Worm (Caenorhabditis elegans) whole organism, L1 larva: ENCODE measurements around the gene Y39B6A.25.

Experiments
- Y116A8C.19 ChIP-seq: sonication (generic microtip); optimal IDR thresholded peaks from 2 replicates; lab custom pipeline; 2016; ENCODE audit warnings: missing compliant biosample characterization, missing genetic modification characterization, borderline replicate concordance
- aha-1 ChIP-seq: fragments of 150-350 bp; optimal IDR thresholded peaks from 2 replicates; lab custom pipeline; 2014; ENCODE audit warnings: missing biosample characterization, missing genetic modification characterization
- aly-2 ChIP-seq: fragments of 150-350 bp; optimal IDR thresholded peaks from 2 replicates; lab custom pipeline; 2014; ENCODE audit warnings: missing biosample characterization, missing genetic modification characterization
- ama-1 ChIP-seq: fragments of 150-350 bp; optimal IDR thresholded peaks from 2 replicates; lab custom pipeline; 2014
- blmp-1 ChIP-seq: fragments of 150-350 bp; optimal IDR thresholded peaks from 2 replicates; lab custom pipeline; 2014; ENCODE audit warnings: missing biosample characterization, missing genetic modification characterization
- ceh-8 ChIP-seq: fragments of 200-800 bp; sonication (Bioruptor generic); optimal IDR thresholded peaks from 2 replicates; lab custom pipeline; 2018; ENCODE audit warnings: mild to moderate bottlenecking, missing genetic modification characterization, moderate library complexity, missing compliant biosample characterization
- ceh-82 ChIP-seq, 3 experiments: fragments of 150-350 bp in 1 of 3; sonication (generic microtip) in 2 of 3; optimal IDR thresholded peaks; 2 replicates each; lab custom pipeline; 2014 to 2017; ENCODE audit warnings: missing biosample characterization in 3 of 3, missing genetic modification characterization in 3 of 3
- ces-1 ChIP-seq: fragments of 150-350 bp; optimal IDR thresholded peaks from 2 replicates; lab custom pipeline; 2014; ENCODE audit warnings: missing biosample characterization, missing genetic modification reagents, missing genetic modification characterization
- dpl-1 ChIP-seq, 3 experiments: fragments of 150-350 bp in 2 of 3; sonication (generic microtip) in 1 of 3; optimal IDR thresholded peaks; 2 replicates each; lab custom pipeline; 2014 to 2017; ENCODE audit warnings: missing biosample characterization in 3 of 3, missing genetic modification characterization in 3 of 3, missing genetic modification reagents in 3 of 3
- dsc-1 ChIP-seq: sonication (generic microtip); optimal IDR thresholded peaks from 2 replicates; lab custom pipeline; 2016; ENCODE audit warnings: mild to moderate bottlenecking, missing genetic modification characterization, missing compliant biosample characterization
- efl-1 ChIP-seq, 4 experiments: fragments of 150-350 bp; optimal IDR thresholded peaks in 3 of 4; peaks in 1 of 4; 1 replicate in 1 of 4; 2 replicates in 3 of 4; lab custom pipeline; 2014; ENCODE audit warnings: missing biosample characterization in 2 of 4, missing genetic modification characterization in 2 of 4, missing genetic modification reagents in 2 of 4
- efl-3 ChIP-seq: fragments of 200-800 bp; sonication (Bioruptor generic); optimal IDR thresholded peaks from 2 replicates; lab custom pipeline; 2018; ENCODE audit warnings: mild to moderate bottlenecking, missing genetic modification characterization, missing compliant biosample characterization
- elt-2 ChIP-seq: sonication (generic microtip); optimal IDR thresholded peaks from 2 replicates; lab custom pipeline; 2016; ENCODE audit warnings: missing genetic modification characterization, mild to moderate bottlenecking, inconsistent platforms, missing compliant biosample characterization, missing genetic modification reagents
- elt-3 ChIP-seq, 6 experiments: fragments of 150-350 bp in 1 of 6; sonication (generic microtip); optimal IDR thresholded peaks; 2 replicates each; lab custom pipeline; 2017 to 2018; ENCODE audit warnings: missing biosample characterization in 6 of 6, missing genetic modification characterization in 6 of 6, inconsistent platforms in 1 of 6
- ets-5 ChIP-seq: fragments of 200-800 bp; sonication (Bioruptor generic); IDR thresholded peaks from 2 replicates; pipeline ENCODE4 v1.3.6; 2022; ENCODE audit warnings: missing genetic modification characterization, missing compliant biosample characterization
- fkh-8 ChIP-seq: sonication (generic microtip); optimal IDR thresholded peaks from 2 replicates; lab custom pipeline; 2016; ENCODE audit warnings: mild to moderate bottlenecking, missing genetic modification characterization, missing compliant biosample characterization
- grh-1 ChIP-seq: fragments of 200-800 bp; sonication (Bioruptor generic); IDR thresholded peaks from 2 replicates; pipeline ENCODE4 v1.3.6; 2022; ENCODE audit warnings: missing genetic modification reagents, missing genetic modification characterization, missing compliant biosample characterization
- hlh-4 ChIP-seq: sonication (generic microtip); optimal IDR thresholded peaks from 2 replicates; lab custom pipeline; 2016; ENCODE audit warnings: mild to moderate bottlenecking, missing genetic modification characterization, missing compliant biosample characterization
- hpl-2 ChIP-seq: fragments of 150-350 bp; optimal IDR thresholded peaks from 2 replicates; lab custom pipeline; 2014; ENCODE audit warnings: missing biosample characterization, missing genetic modification reagents, missing genetic modification characterization
- irx-1 ChIP-seq: sonication (generic microtip); optimal IDR thresholded peaks from 2 replicates; lab custom pipeline; 2016; ENCODE audit warnings: missing genetic modification characterization, missing compliant biosample characterization
- jun-1 ChIP-seq: fragments of 150-350 bp; optimal IDR thresholded peaks from 2 replicates; lab custom pipeline; 2014; ENCODE audit warnings: missing biosample characterization, missing genetic modification reagents, missing genetic modification characterization
- lin-13 ChIP-seq: fragments of 150-350 bp; optimal IDR thresholded peaks from 2 replicates; lab custom pipeline; 2014; ENCODE audit warnings: missing biosample characterization, missing genetic modification reagents, missing genetic modification characterization
- lin-14 ChIP-seq: fragments of 200-800 bp; sonication (Bioruptor generic); optimal IDR thresholded peaks from 2 replicates; lab custom pipeline; 2018; ENCODE audit warnings: mild to moderate bottlenecking, missing genetic modification characterization, moderate library complexity, missing compliant biosample characterization
- lin-15B ChIP-seq: fragments of 150-350 bp; sonication (generic microtip); optimal IDR thresholded peaks from 3 replicates; lab custom pipeline; 2014; ENCODE audit warnings: missing biosample characterization, missing genetic modification characterization
- lin-35 ChIP-seq, 2 experiments: fragments of 150-350 bp; optimal IDR thresholded peaks; 2 replicates each; lab custom pipeline; 2014; ENCODE audit warnings: missing biosample characterization in 2 of 2, missing genetic modification characterization in 2 of 2, missing genetic modification reagents in 2 of 2
- lin-39 ChIP-seq: fragments of 150-350 bp; optimal IDR thresholded peaks from 2 replicates; lab custom pipeline; 2014; ENCODE audit warnings: missing biosample characterization, missing genetic modification reagents, missing genetic modification characterization
- lir-3 ChIP-seq: sonication (generic microtip); optimal IDR thresholded peaks from 2 replicates; lab custom pipeline; 2016; ENCODE audit warnings: mild to moderate bottlenecking, missing genetic modification characterization, moderate library complexity, missing compliant biosample characterization; ENCODE audit not compliant: poor library complexity
- lsy-2 ChIP-seq, 2 experiments: fragments of 150-350 bp; optimal IDR thresholded peaks; 2 replicates each; lab custom pipeline; 2014; ENCODE audit warnings: missing biosample characterization in 2 of 2, missing genetic modification characterization in 2 of 2
- mdl-1 ChIP-seq, 2 experiments: fragments of 150-350 bp; optimal IDR thresholded peaks; 2 replicates each; lab custom pipeline; 2014 to 2017; ENCODE audit warnings: missing biosample characterization in 2 of 2, missing genetic modification characterization in 2 of 2, inconsistent platforms in 1 of 2
- mef-2 ChIP-seq: fragments of 150-350 bp; optimal IDR thresholded peaks from 2 replicates; lab custom pipeline; 2014; ENCODE audit warnings: missing biosample characterization, missing genetic modification characterization
- nhr-12 ChIP-seq: sonication (generic microtip); optimal IDR thresholded peaks from 2 replicates; lab custom pipeline; 2017; ENCODE audit warnings: missing biosample characterization, missing genetic modification characterization
- nhr-19 ChIP-seq: fragments of 200-800 bp; sonication (Bioruptor generic); conservative IDR thresholded peaks from 2 replicates; pipeline ENCODE4 v1.3.6; 2022; ENCODE audit warnings: missing genetic modification characterization, missing compliant biosample characterization
- nhr-28 ChIP-seq: fragments of 150-350 bp; optimal IDR thresholded peaks from 2 replicates; lab custom pipeline; 2014; ENCODE audit warnings: missing biosample characterization, missing genetic modification characterization
- nhr-47 ChIP-seq: sonication (generic microtip); optimal IDR thresholded peaks from 2 replicates; lab custom pipeline; 2016; ENCODE audit warnings: mild to moderate bottlenecking, missing genetic modification characterization, moderate library complexity, missing compliant biosample characterization
- nhr-76 ChIP-seq: sonication (generic microtip); optimal IDR thresholded peaks from 2 replicates; lab custom pipeline; 2017; ENCODE audit warnings: missing biosample characterization, missing genetic modification characterization
- nhr-77 ChIP-seq: fragments of 150-350 bp; optimal IDR thresholded peaks from 2 replicates; lab custom pipeline; 2014; ENCODE audit warnings: missing biosample characterization, missing genetic modification characterization
- nhr-85 ChIP-seq: sonication (generic microtip); peaks from one replicate; lab custom pipeline; 2016; ENCODE audit warnings: missing genetic modification characterization, inconsistent platforms, missing compliant biosample characterization
- nhr-90 ChIP-seq: sonication (generic microtip); optimal IDR thresholded peaks from 2 replicates; lab custom pipeline; 2016; ENCODE audit warnings: mild to moderate bottlenecking, missing genetic modification characterization, missing compliant biosample characterization; ENCODE audit not compliant: poor library complexity
- pag-3 ChIP-seq: sonication (generic microtip); optimal IDR thresholded peaks from 2 replicates; lab custom pipeline; 2017; ENCODE audit warnings: missing genetic modification characterization, mild to moderate bottlenecking, missing compliant biosample characterization, antibody characterized with exemption, borderline replicate concordance; ENCODE audit not compliant: insufficient read depth
- pax-3 ChIP-seq: fragments of 200-800 bp; sonication (Bioruptor generic); optimal IDR thresholded peaks from 2 replicates; lab custom pipeline; 2018; ENCODE audit warnings: mild to moderate bottlenecking, missing genetic modification characterization, moderate library complexity, missing compliant biosample characterization
- pqm-1 ChIP-seq: sonication (generic microtip); optimal IDR thresholded peaks from 3 replicates; lab custom pipeline; 2017; ENCODE audit warnings: missing biosample characterization, missing genetic modification characterization
- skn-1 ChIP-seq: fragments of 150-350 bp; optimal IDR thresholded peaks from 2 replicates; lab custom pipeline; 2014; ENCODE audit warnings: missing biosample characterization, missing genetic modification characterization
- snpc-4 ChIP-seq: fragments of 150-350 bp; optimal IDR thresholded peaks from 2 replicates; lab custom pipeline; 2014; ENCODE audit warnings: missing biosample characterization, missing genetic modification characterization
- snu-23 ChIP-seq: sonication (generic microtip); optimal IDR thresholded peaks from 2 replicates; lab custom pipeline; 2016; ENCODE audit warnings: missing genetic modification characterization, missing compliant biosample characterization
- swsn-7 ChIP-seq: sonication (generic microtip); optimal IDR thresholded peaks from 2 replicates; lab custom pipeline; 2016; ENCODE audit warnings: missing genetic modification characterization, missing compliant biosample characterization
- tlp-1 ChIP-seq: fragments of 150-350 bp; optimal IDR thresholded peaks from 2 replicates; lab custom pipeline; 2014; ENCODE audit warnings: missing biosample characterization, missing genetic modification characterization
- unc-130 ChIP-seq: fragments of 150-350 bp; optimal IDR thresholded peaks from 2 replicates; lab custom pipeline; 2017; ENCODE audit warnings: missing biosample characterization, missing genetic modification characterization, inconsistent platforms
- unc-30 ChIP-seq: sonication (generic microtip); optimal IDR thresholded peaks from 2 replicates; lab custom pipeline; 2017; ENCODE audit warnings: missing biosample characterization, missing genetic modification characterization
- unc-62 ChIP-seq: fragments of 150-350 bp; optimal IDR thresholded peaks from 2 replicates; lab custom pipeline; 2014; ENCODE audit warnings: missing biosample characterization, missing genetic modification reagents, missing genetic modification characterization
- vab-15 ChIP-seq: sonication (generic microtip); optimal IDR thresholded peaks from 2 replicates; lab custom pipeline; 2017; ENCODE audit warnings: missing genotype, mild to moderate bottlenecking, missing genetic modification characterization, missing compliant biosample characterization
- zip-4 ChIP-seq: fragments of 200-800 bp; sonication (Bioruptor generic); optimal IDR thresholded peaks from 2 replicates; lab custom pipeline; 2018; ENCODE audit warnings: mild to moderate bottlenecking, missing genetic modification characterization, moderate library complexity, missing compliant biosample characterization
- ztf-11 ChIP-seq, 2 experiments: sonication (generic microtip); optimal IDR thresholded peaks; 2 replicates each; lab custom pipeline; 2016 to 2017; ENCODE audit warnings: missing genetic modification characterization in 2 of 2, missing biosample characterization in 1 of 2, missing compliant biosample characterization in 1 of 2
- ztf-4 ChIP-seq: fragments of 150-350 bp; optimal IDR thresholded peaks from 2 replicates; lab custom pipeline; 2014; ENCODE audit warnings: missing biosample characterization, missing genetic modification characterization

Gene Y39B6A.25

DNA sequence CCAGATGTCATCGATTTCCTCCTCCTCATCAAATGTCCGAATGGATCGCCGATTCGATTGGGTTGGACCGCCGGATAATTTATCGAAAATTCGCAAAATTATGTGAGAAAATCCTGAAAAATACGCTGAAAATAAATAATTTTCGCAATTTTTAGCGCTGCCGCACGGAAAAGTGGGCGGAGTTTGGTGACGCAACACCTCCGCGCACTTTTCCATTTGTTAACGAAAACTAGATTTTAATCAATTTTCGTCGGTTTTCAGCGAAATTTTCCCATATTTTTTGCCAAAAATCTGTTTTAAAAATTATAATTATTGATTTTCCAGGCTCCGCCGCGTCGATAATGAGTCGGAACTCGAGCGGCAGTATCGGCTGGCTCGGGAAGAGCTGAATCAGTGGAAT lies 25.2 kb upstream of the Y39B6A.25 start, which contains the start of gene Y39B6A.34:
Gene Y39B6A.34, plus strand, starts transcription at position 3 of the 400 bp plus-strand sequence.
- TF ChIP-seq snpc-4 (tag; lab: Kevin White, UChicago) (no peak), ztf-4 (tag; lab: Kevin White, UChicago) (peak; percentile 33), lin-13 (GFP tag; lab: Kevin White, UChicago) (no peak), ets-5 (GFP tag; lab: Robert Waterston, UW) (no peak), aha-1 (no peak), pag-3 (tag; lab: Kevin White, UChicago) (no peak), hpl-2 (no peak), unc-130 (no peak), vab-15 (no peak), nhr-85 (tag; lab: Kevin White, UChicago) (no peak), mef-2 (tag; lab: Kevin White, UChicago) (no peak), elt-2 (peak; percentile 12), lin-35 (GFP tag; optimal IDR thresholded peaks at IDR 0.05; lab: Kevin White, UChicago) (peak in 1 of 2 experiments; percentile 30), lsy-2 (tag; optimal IDR thresholded peaks at IDR 0.05; lab: Kevin White, UChicago) (peak; percentile 11 to 48), Y116A8C.19 (tag; lab: Kevin White, UChicago) (no peak), pqm-1 (tag; lab: Kevin White, UChicago) (no peak), lir-3 (tag; lab: Kevin White, UChicago) (no peak), jun-1 (tag; lab: Kevin White, UChicago) (no peak), zip-4 (GFP tag; lab: Kevin White, UChicago) (no peak), nhr-28 (no peak), ztf-11 (tag; optimal IDR thresholded peaks at IDR 0.05; lab: Kevin White, UChicago) (no peak), ceh-82 (tag; optimal IDR thresholded peaks at IDR 0.05; lab: Kevin White, UChicago) (peak in 1 of 3 experiments; percentile 46), lin-15B (tag; lab: Kevin White, UChicago) (no peak), lin-14 (GFP tag; lab: Kevin White, UChicago) (no peak), swsn-7 (peak; percentile 36), irx-1 (no peak), nhr-19 (GFP tag; lab: Robert Waterston, UW) (peak; percentile 52), nhr-90 (tag; lab: Kevin White, UChicago) (no peak), dsc-1 (tag; lab: Kevin White, UChicago) (peak; percentile 23), hlh-4 (tag; lab: Kevin White, UChicago) (no peak), aly-2 (tag; lab: Kevin White, UChicago) (no peak), tlp-1 (tag; lab: Kevin White, UChicago) (no peak), efl-3 (GFP tag; lab: Kevin White, UChicago) (no peak), nhr-77 (tag; lab: Kevin White, UChicago) (no peak), ceh-8 (GFP tag; lab: Kevin White, UChicago) (no peak), efl-1 (optimal IDR thresholded peaks at IDR 0.05; lab: Kevin White, UChicago) (peak; percentile 2 to 40), efl-1 (GFP tag; optimal IDR thresholded peaks at IDR 0.05 in 1 of 2; lab: Kevin White, UChicago) (peak; percentile 31 to 76), skn-1 (tag; lab: Kevin White, UChicago) (peak; percentile 14), lin-39 (tag; lab: Kevin White, UChicago) (no peak), elt-3 (tag; optimal IDR thresholded peaks at IDR 0.05; lab: Kevin White, UChicago) (no peak), fkh-8 (tag; lab: Kevin White, UChicago) (no peak), blmp-1 (tag; lab: Kevin White, UChicago) (no peak), nhr-47 (tag; lab: Kevin White, UChicago) (no peak), nhr-76 (tag; lab: Kevin White, UChicago) (no peak), mdl-1 (tag; optimal IDR thresholded peaks at IDR 0.05; lab: Kevin White, UChicago) (no peak), pax-3 (no peak), snu-23 (GFP tag; lab: Kevin White, UChicago) (peak; percentile 38), ama-1 (lab: Kevin White, UChicago) (no peak), unc-30 (tag; lab: Kevin White, UChicago) (no peak), unc-62 (GFP tag; lab: Kevin White, UChicago) (no peak), grh-1 (GFP tag; lab: Robert Waterston, UW) (no peak), dpl-1 (GFP tag; optimal IDR thresholded peaks at IDR 0.05; lab: Kevin White, UChicago) (peak in 2 of 3 experiments; percentile 11 to 32), nhr-12 (tag; lab: Kevin White, UChicago) (no peak), ces-1 (GFP tag; lab: Kevin White, UChicago) (no peak)
